Fruit fly (Drosophila melanogaster): ENCODE measurements around the gene CG13364.

DNA sequence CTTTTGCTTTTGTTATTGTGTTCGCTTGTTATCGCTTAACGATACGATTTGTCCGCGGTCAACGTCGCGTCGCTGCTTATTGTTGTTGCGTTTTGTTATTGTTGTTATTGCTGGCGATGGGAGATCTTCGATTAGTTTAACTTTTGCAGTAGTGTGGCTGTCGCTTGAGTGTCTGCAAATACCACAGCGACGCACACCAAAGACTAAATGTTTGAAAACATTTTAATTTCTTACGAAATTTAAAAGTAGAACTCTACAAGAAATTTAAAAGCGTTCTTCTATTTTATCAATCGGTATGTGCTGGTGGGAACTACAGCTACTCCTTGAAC lies 4.9 kb downstream of the CG13364 start, which contains the start of gene spdi:
- no peak for TF ChIP-seq psq (optimal IDR thresholded peaks at IDR 0.05)
- no peak for TF ChIP-seq h (optimal IDR thresholded peaks at IDR 0.05)
- TF ChIP-seq Myc (optimal IDR thresholded peaks at IDR 0.05) = no peak
- no peak for TF ChIP-seq ttk (optimal IDR thresholded peaks at IDR 0.05)
